Worm (Caenorhabditis elegans): ENCODE results near the gene srg-48.

srg-48 gene

ce11 chrIV:7044552-7045139, 27.6 kb upstream of the srg-48 start, which contains the start of gene tin-9.1 (continued):
- no peak for TF ChIP-seq ccch-3 (GFP tag; optimal IDR thresholded peaks at IDR 0.05)
- no peak for TF ChIP-seq B0336.3 (GFP tag; IDR thresholded peaks at IDR 0.05)
- TF ChIP-seq F57A8.1 (GFP tag; optimal IDR thresholded peaks at IDR 0.05) = no peak
- no peak for TF ChIP-seq let-526 (GFP tag; IDR thresholded peaks at IDR 0.05)
- TF ChIP-seq somi-1 (GFP tag; optimal IDR thresholded peaks at IDR 0.05) = no peak
- TF ChIP-seq mes-4 (tag; optimal IDR thresholded peaks at IDR 0.05) = no peak
- no peak for TF ChIP-seq ztf-26 (tag; optimal IDR thresholded peaks at IDR 0.05)
- no peak for TF ChIP-seq egl-44 (GFP tag; IDR thresholded peaks at IDR 0.05)
- TF ChIP-seq zim-3 (tag; optimal IDR thresholded peaks at IDR 0.05) = no peak
- no peak for TF ChIP-seq hlh-26 (GFP tag; conservative IDR thresholded peaks at IDR 0.05)
- TF ChIP-seq tbx-9 (tag; optimal IDR thresholded peaks at IDR 0.05; ENCODE audit: borderline replicate concordance) = no peak
- TF ChIP-seq snpc-3.4 (tag; optimal IDR thresholded peaks at IDR 0.05) = no peak
- TF ChIP-seq ZK185.1 (tag; optimal IDR thresholded peaks at IDR 0.05; ENCODE audit: poor library complexity, severe bottlenecking) = peak; percentile 13
- TF ChIP-seq aptf-3 (GFP tag; IDR thresholded peaks at IDR 0.05) = no peak
- no peak for TF ChIP-seq cebp-2 (GFP tag; IDR thresholded peaks at IDR 0.05)
- no peak for TF ChIP-seq pha-4 (tag; optimal IDR thresholded peaks at IDR 0.05)
- no peak for TF ChIP-seq nhr-27 (tag; optimal IDR thresholded peaks at IDR 0.05)
- TF ChIP-seq bed-1 (GFP tag; IDR thresholded peaks at IDR 0.05) = no peak
- TF ChIP-seq nhr-90 (tag; optimal IDR thresholded peaks at IDR 0.05) = no peak
- no peak for TF ChIP-seq lir-1 (GFP tag; conservative IDR thresholded peaks at IDR 0.05)
- no peak for TF ChIP-seq attf-5 (GFP tag; optimal IDR thresholded peaks at IDR 0.05)
- TF ChIP-seq F23B12.7 (tag; optimal IDR thresholded peaks at IDR 0.05; ENCODE audit: insufficient read depth) = no peak
- no peak for TF ChIP-seq hrde-1 (tag; optimal IDR thresholded peaks at IDR 0.05; ENCODE audit: borderline replicate concordance)
- no peak for TF ChIP-seq lag-1 (GFP tag; IDR thresholded peaks at IDR 0.05)
- no peak for TF ChIP-seq Y67H2A.10 (GFP tag; conservative IDR thresholded peaks at IDR 0.05)
- no peak for TF ChIP-seq T07F8.4 (tag; optimal IDR thresholded peaks at IDR 0.05)
- no peak for TF ChIP-seq bed-2 (GFP tag; IDR thresholded peaks at IDR 0.05)
- no peak for TF ChIP-seq B0035.1 (tag; optimal IDR thresholded peaks at IDR 0.05)
- TF ChIP-seq C17E4.6 (GFP tag; IDR thresholded peaks at IDR 0.05) = no peak
- peak in 1 of 3 experiments; percentile 67 for TF ChIP-seq lin-35 (GFP tag; optimal IDR thresholded peaks at IDR 0.05)
- TF ChIP-seq lsl-1 (GFP tag; optimal IDR thresholded peaks at IDR 0.05) = peak; percentile 57
- TF ChIP-seq ceh-40 (GFP tag; IDR thresholded peaks at IDR 0.05) = no peak
- peak; percentile 50 for TF ChIP-seq F33H1.4 (GFP tag; IDR thresholded peaks at IDR 0.05)
- TF ChIP-seq egl-18 (GFP tag; IDR thresholded peaks at IDR 0.05) = no peak
- no peak for TF ChIP-seq unc-130 (GFP tag; optimal IDR thresholded peaks at IDR 0.05)
- TF ChIP-seq ets-4 (GFP tag; optimal IDR thresholded peaks at IDR 0.05) = no peak
- no peak for TF ChIP-seq ztf-28 (GFP tag; IDR thresholded peaks at IDR 0.05)
- TF ChIP-seq snpc-1.1 (tag; optimal IDR thresholded peaks at IDR 0.05; ENCODE audit: insufficient read depth) = no peak
- no peak for TF ChIP-seq gei-17 (GFP tag; optimal IDR thresholded peaks at IDR 0.05)
- no peak for TF ChIP-seq snpc-1.3 (tag; optimal IDR thresholded peaks at IDR 0.05; ENCODE audit: insufficient read depth)
- TF ChIP-seq C06A6.2 (GFP tag; conservative IDR thresholded peaks at IDR 0.05) = no peak
- no peak for TF ChIP-seq F39B2.1 (GFP tag; IDR thresholded peaks at IDR 0.05)
- 0 out of 2 replicates have a peak, but pooled peaks have one; percentile 9 for TF ChIP-seq rcor-1 (GFP tag; IDR thresholded peaks at IDR 0.05)
- TF ChIP-seq snpc-4 (GFP tag; optimal IDR thresholded peaks at IDR 0.05) = peak; percentile 17
- peak in 3 of 4 experiments; percentile 29 to 68 (median 49) for TF ChIP-seq snpc-4 (tag; optimal IDR thresholded peaks at IDR 0.05)
- TF ChIP-seq madf-3 (GFP tag; IDR thresholded peaks at IDR 0.05) = no peak
- no peak for TF ChIP-seq D2030.7 (GFP tag; IDR thresholded peaks at IDR 0.05)
- TF ChIP-seq Y53F4B.3 (GFP tag; IDR thresholded peaks at IDR 0.05) = no peak

All from whole organism, young adult.